Worm (Caenorhabditis elegans) whole organism, young adult: Measurements from ENCODE around the gene W02D7.12.

Source experiments
- T26A5.8 ChIP-seq: sonication (generic microtip); optimal IDR thresholded peaks from 2 replicates; lab custom pipeline; 2016; ENCODE audit warnings: missing genetic modification characterization, missing compliant biosample characterization
- Y53F4B.3 ChIP-seq: fragments of 200-800 bp; sonication (Bioruptor generic); IDR thresholded peaks from 2 replicates; pipeline ENCODE4 v1.3.6; 2022; ENCODE audit warnings: missing genetic modification reagents, missing genetic modification characterization, missing compliant biosample characterization
- Y79H2A.3 ChIP-seq: fragments of 200-800 bp; sonication (Bioruptor generic); conservative IDR thresholded peaks from 2 replicates; pipeline ENCODE4 v1.3.6; 2022; ENCODE audit warnings: missing genetic modification reagents, missing genetic modification characterization, missing compliant biosample characterization
- dpl-1 ChIP-seq: fragments of 150-350 bp; optimal IDR thresholded peaks from 2 replicates; lab custom pipeline; 2014; ENCODE audit warnings: missing biosample characterization, missing genetic modification reagents, missing genetic modification characterization
- lsl-1 ChIP-seq: fragments of 200-800 bp; sonication (Bioruptor generic); optimal IDR thresholded peaks from 2 replicates; lab custom pipeline; 2018; ENCODE audit warnings: mild to moderate bottlenecking, missing genetic modification characterization, moderate library complexity, missing compliant biosample characterization
- nfya-1 ChIP-seq: sonication (generic microtip); optimal IDR thresholded peaks from 2 replicates; lab custom pipeline; 2017; ENCODE audit warnings: antibody characterized with exemption, missing compliant biosample characterization, missing genetic modification characterization, borderline replicate concordance; ENCODE audit not compliant: insufficient read depth
- sea-2 ChIP-seq: fragments of 200-800 bp; sonication (Bioruptor generic); IDR thresholded peaks from 2 replicates; pipeline ENCODE4 v1.3.6; 2022; ENCODE audit warnings: missing genetic modification characterization, missing compliant biosample characterization
- xnd-1 ChIP-seq: sonication (generic microtip); optimal IDR thresholded peaks from 2 replicates; lab custom pipeline; 2016; ENCODE audit warnings: missing genotype, missing genetic modification reagents, missing genetic modification characterization, missing compliant biosample characterization
- ztf-6 ChIP-seq: fragments of 200-800 bp; sonication (Bioruptor generic); IDR thresholded peaks from 2 replicates; pipeline ENCODE4 v1.3.6; 2022; ENCODE audit warnings: missing genetic modification reagents, missing genetic modification characterization, missing compliant biosample characterization

- no peak for TF ChIP-seq nfya-1 (tag; lab: Kevin White, UChicago)
- no peak for TF ChIP-seq sea-2 (GFP tag; lab: Robert Waterston, UW)
- TF ChIP-seq xnd-1 (tag; lab: Kevin White, UChicago): no peak
- no peak for TF ChIP-seq lsl-1 (GFP tag; lab: Kevin White, UChicago)
- TF ChIP-seq Y79H2A.3: no peak
- TF ChIP-seq dpl-1: no peak
- no peak for TF ChIP-seq ztf-6 (GFP tag; lab: Robert Waterston, UW)
- no peak for TF ChIP-seq Y53F4B.3
- no peak for TF ChIP-seq T26A5.8 (tag; lab: Kevin White, UChicago)
These were observed 40.1 kb downstream of the W02D7.12 start, which contains the start of gene srsx-22 for ce11 chrV:8351371-8351770.
